Worm (Caenorhabditis elegans) whole organism, young adult: ENCODE data around the gene gen-1.

Source experiments
- B0019.2 ChIP-seq: fragments of 200-800 bp; sonication (Bioruptor generic); conservative IDR thresholded peaks from 2 replicates; pipeline ENCODE4 v1.3.6; 2022; ENCODE audit warnings: missing genetic modification reagents, missing genetic modification characterization, missing compliant biosample characterization
- B0035.1 ChIP-seq: sonication (generic microtip); optimal IDR thresholded peaks from 2 replicates; lab custom pipeline; 2016; ENCODE audit warnings: missing genetic modification characterization, mild to moderate bottlenecking, missing compliant biosample characterization, missing genotype, missing genetic modification reagents
- C06A6.2 ChIP-seq: fragments of 200-800 bp; sonication (Bioruptor generic); conservative IDR thresholded peaks from 2 replicates; pipeline ENCODE4 v1.3.6; 2022; ENCODE audit warnings: missing genetic modification characterization, missing compliant biosample characterization
- F33H1.4 ChIP-seq: fragments of 200-800 bp; sonication (Bioruptor generic); IDR thresholded peaks from 2 replicates; pipeline ENCODE4 v1.3.6; 2022; ENCODE audit warnings: missing genetic modification reagents, missing genetic modification characterization, missing compliant biosample characterization
- F37B4.10 ChIP-seq: fragments of 200-800 bp; sonication (Bioruptor generic); IDR thresholded peaks from 2 replicates; pipeline ENCODE4 v1.3.6; 2022; ENCODE audit warnings: missing genetic modification characterization, missing compliant biosample characterization
- F55B11.4 ChIP-seq: sonication (generic microtip); optimal IDR thresholded peaks from 2 replicates; lab custom pipeline; 2016; ENCODE audit warnings: missing compliant biosample characterization, missing genetic modification characterization, borderline replicate concordance; ENCODE audit not compliant: insufficient read depth
- F57C9.4 ChIP-seq: sonication (generic microtip); optimal IDR thresholded peaks from 2 replicates; lab custom pipeline; 2017; ENCODE audit warnings: mild to moderate bottlenecking, missing genetic modification characterization, missing compliant biosample characterization
- K12H6.12 ChIP-seq: fragments of 200-800 bp; sonication (Bioruptor generic); optimal IDR thresholded peaks from 2 replicates; lab custom pipeline; 2018; ENCODE audit warnings: mild to moderate bottlenecking, missing genetic modification characterization, missing compliant biosample characterization
- T26A5.8 ChIP-seq: sonication (generic microtip); optimal IDR thresholded peaks from 2 replicates; lab custom pipeline; 2016; ENCODE audit warnings: missing genetic modification characterization, missing compliant biosample characterization
- Y67H2A.10 ChIP-seq: fragments of 200-800 bp; sonication (Bioruptor generic); conservative IDR thresholded peaks from 2 replicates; pipeline ENCODE4 v1.3.6; 2022; ENCODE audit warnings: missing genetic modification reagents, missing genetic modification characterization, missing compliant biosample characterization
- Y95B8A.8 ChIP-seq: fragments of 200-800 bp; sonication (Bioruptor generic); IDR thresholded peaks from 2 replicates; pipeline ENCODE4 v1.3.6; 2022; ENCODE audit warnings: missing genetic modification reagents, missing genetic modification characterization, missing compliant biosample characterization
- akir-1 ChIP-seq: fragments of 200-800 bp; sonication (Bioruptor generic); optimal IDR thresholded peaks from 2 replicates; lab custom pipeline; 2018; ENCODE audit warnings: mild to moderate bottlenecking, missing genetic modification characterization, moderate library complexity, missing compliant biosample characterization
- athp-1 ChIP-seq: sonication (generic microtip); optimal IDR thresholded peaks from 2 replicates; lab custom pipeline; 2017; ENCODE audit warnings: mild to moderate bottlenecking, missing genetic modification characterization, missing compliant biosample characterization
- attf-3 ChIP-seq: fragments of 200-800 bp; sonication (Bioruptor generic); conservative IDR thresholded peaks from 2 replicates; pipeline ENCODE4 v1.3.6; 2022; ENCODE audit warnings: missing genetic modification reagents, missing genetic modification characterization, missing compliant biosample characterization
- ccch-3 ChIP-seq: fragments of 200-800 bp; sonication (Bioruptor generic); optimal IDR thresholded peaks from 2 replicates; lab custom pipeline; 2018; ENCODE audit warnings: mild to moderate bottlenecking, missing genetic modification characterization, missing compliant biosample characterization
- cebp-2 ChIP-seq: fragments of 200-800 bp; sonication (Bioruptor generic); IDR thresholded peaks from 2 replicates; pipeline ENCODE4 v1.3.6; 2022; ENCODE audit warnings: missing genetic modification characterization, missing compliant biosample characterization
- ceh-100 ChIP-seq: fragments of 200-800 bp; sonication (Bioruptor generic); IDR thresholded peaks from 2 replicates; pipeline ENCODE4 v1.3.6; 2022; ENCODE audit warnings: missing genetic modification reagents, missing genetic modification characterization, missing compliant biosample characterization
- chd-7 ChIP-seq: sonication (generic microtip); optimal IDR thresholded peaks from 2 replicates; lab custom pipeline; 2016; ENCODE audit warnings: mild to moderate bottlenecking, missing genetic modification characterization, moderate library complexity, missing compliant biosample characterization
- dox-1 ChIP-seq: fragments of 200-800 bp; sonication (Bioruptor generic); IDR thresholded peaks from 2 replicates; pipeline ENCODE4 v1.3.6; 2022; ENCODE audit warnings: missing genetic modification reagents, missing genetic modification characterization, missing compliant biosample characterization
- dpff-1 ChIP-seq: sonication (generic microtip); optimal IDR thresholded peaks from 2 replicates; lab custom pipeline; 2017; ENCODE audit warnings: mild to moderate bottlenecking, missing genetic modification characterization, missing compliant biosample characterization
- efl-1 ChIP-seq: fragments of 150-350 bp; optimal IDR thresholded peaks from 2 replicates; lab custom pipeline; 2014; ENCODE audit warnings: missing biosample characterization, missing genetic modification reagents, missing genetic modification characterization
- egl-44 ChIP-seq: fragments of 200-800 bp; sonication (Bioruptor generic); IDR thresholded peaks from 2 replicates; pipeline ENCODE4 v1.3.6; 2022; ENCODE audit warnings: missing genetic modification reagents, missing genetic modification characterization, missing compliant biosample characterization
- egrh-3 ChIP-seq: fragments of 200-800 bp; sonication (Bioruptor generic); IDR thresholded peaks from 2 replicates; pipeline ENCODE4 v1.3.6; 2022; ENCODE audit warnings: missing genetic modification reagents, missing genetic modification characterization, missing compliant biosample characterization
- ekl-4 ChIP-seq: fragments of 200-800 bp; sonication (Bioruptor generic); IDR thresholded peaks from 2 replicates; pipeline ENCODE4 v1.3.6; 2022; ENCODE audit warnings: missing genetic modification reagents, missing genetic modification characterization, missing compliant biosample characterization
- ets-4 ChIP-seq: fragments of 200-800 bp; sonication (Bioruptor generic); optimal IDR thresholded peaks from 2 replicates; lab custom pipeline; 2018; ENCODE audit warnings: mild to moderate bottlenecking, missing genetic modification characterization, missing compliant biosample characterization
- hrde-1 ChIP-seq: sonication (generic microtip); optimal IDR thresholded peaks from 2 replicates; lab custom pipeline; 2016; ENCODE audit warnings: missing genetic modification characterization, mild to moderate bottlenecking, missing compliant biosample characterization, moderate library complexity, missing genotype, missing genetic modification reagents, borderline replicate concordance
- hsf-1 ChIP-seq: fragments of 200-800 bp; sonication (Bioruptor generic); IDR thresholded peaks from 2 replicates; pipeline ENCODE4 v1.3.6; 2022; ENCODE audit warnings: missing genetic modification reagents, missing genetic modification characterization, missing compliant biosample characterization
- lag-1 ChIP-seq: fragments of 200-800 bp; sonication (Bioruptor generic); IDR thresholded peaks from 2 replicates; pipeline ENCODE4 v1.3.6; 2022; ENCODE audit warnings: missing genetic modification reagents, missing genetic modification characterization, missing compliant biosample characterization
- lin-35 ChIP-seq, 3 experiments: fragments of 150-350 bp in 2 of 3; sonication (generic microtip) in 1 of 3; optimal IDR thresholded peaks; 2 replicates each; lab custom pipeline; 2014 to 2018; ENCODE audit warnings: missing biosample characterization in 3 of 3, missing genetic modification characterization in 3 of 3, missing genetic modification reagents in 3 of 3
- lsl-1 ChIP-seq: fragments of 200-800 bp; sonication (Bioruptor generic); optimal IDR thresholded peaks from 2 replicates; lab custom pipeline; 2018; ENCODE audit warnings: mild to moderate bottlenecking, missing genetic modification characterization, moderate library complexity, missing compliant biosample characterization
- madf-10 ChIP-seq: sonication (generic microtip); optimal IDR thresholded peaks from 2 replicates; lab custom pipeline; 2016; ENCODE audit warnings: mild to moderate bottlenecking, missing genetic modification characterization, missing compliant biosample characterization
- mel-28 ChIP-seq: sonication (generic microtip); optimal IDR thresholded peaks from 2 replicates; lab custom pipeline; 2016; ENCODE audit warnings: borderline replicate concordance, mild to moderate bottlenecking, missing genetic modification characterization, missing compliant biosample characterization
- mxl-1 ChIP-seq: sonication (generic microtip); optimal IDR thresholded peaks from 2 replicates; lab custom pipeline; 2016; ENCODE audit warnings: missing genetic modification characterization, missing compliant biosample characterization
- nfya-2 ChIP-seq: fragments of 200-800 bp; sonication (Bioruptor generic); IDR thresholded peaks from 2 replicates; pipeline ENCODE4 v1.3.6; 2022; ENCODE audit warnings: missing genetic modification reagents, missing genetic modification characterization, missing compliant biosample characterization
- nhr-120 ChIP-seq: fragments of 200-800 bp; sonication (Bioruptor generic); IDR thresholded peaks from 2 replicates; pipeline ENCODE4 v1.3.6; 2022; ENCODE audit warnings: missing genetic modification characterization, missing compliant biosample characterization
- nhr-27 ChIP-seq: fragments of 200-800 bp; sonication (Bioruptor generic); optimal IDR thresholded peaks from 2 replicates; lab custom pipeline; 2018; ENCODE audit warnings: mild to moderate bottlenecking, missing genetic modification characterization, moderate library complexity, missing compliant biosample characterization
- pha-4 ChIP-seq: fragments of 150-350 bp; sonication (generic microtip); optimal IDR thresholded peaks from 2 replicates; lab custom pipeline; 2014; ENCODE audit warnings: missing biosample characterization, missing genetic modification reagents, missing genetic modification characterization
- repo-1 ChIP-seq: sonication (generic microtip); optimal IDR thresholded peaks from 2 replicates; lab custom pipeline; 2017; ENCODE audit warnings: mild to moderate bottlenecking, missing genetic modification characterization, missing compliant biosample characterization
- sdz-38 ChIP-seq: sonication (generic microtip); optimal IDR thresholded peaks from 2 replicates; lab custom pipeline; 2016; ENCODE audit warnings: missing genotype, missing genetic modification characterization, missing compliant biosample characterization
- sea-2 ChIP-seq: fragments of 200-800 bp; sonication (Bioruptor generic); IDR thresholded peaks from 2 replicates; pipeline ENCODE4 v1.3.6; 2022; ENCODE audit warnings: missing genetic modification characterization, missing compliant biosample characterization
- snpc-1.1 ChIP-seq: sonication (generic microtip); optimal IDR thresholded peaks from 2 replicates; lab custom pipeline; 2017; ENCODE audit warnings: missing genetic modification characterization, mild to moderate bottlenecking, missing compliant biosample characterization, antibody characterized with exemption, moderate library complexity, missing genotype, missing genetic modification reagents; ENCODE audit not compliant: insufficient read depth
- tbp1 ChIP-seq: fragments of 200-800 bp; sonication (Bioruptor generic); optimal IDR thresholded peaks from 2 replicates; lab custom pipeline; 2018; ENCODE audit warnings: mild to moderate bottlenecking, missing genetic modification characterization, missing compliant biosample characterization
- unc-130 ChIP-seq: sonication (generic microtip); optimal IDR thresholded peaks from 2 replicates; lab custom pipeline; 2016; ENCODE audit warnings: missing genetic modification reagents, missing genetic modification characterization, missing compliant biosample characterization
- unc-62 ChIP-seq: fragments of 150-350 bp; optimal IDR thresholded peaks from 2 replicates; lab custom pipeline; 2014; ENCODE audit warnings: missing biosample characterization, missing genetic modification reagents, missing genetic modification characterization
- xnd-1 ChIP-seq: sonication (generic microtip); optimal IDR thresholded peaks from 2 replicates; lab custom pipeline; 2016; ENCODE audit warnings: missing genotype, missing genetic modification reagents, missing genetic modification characterization, missing compliant biosample characterization
- ztf-22 ChIP-seq: fragments of 200-800 bp; sonication (Bioruptor generic); optimal IDR thresholded peaks from 2 replicates; lab custom pipeline; 2018; ENCODE audit warnings: mild to moderate bottlenecking, missing genetic modification characterization, moderate library complexity, missing compliant biosample characterization
- ztf-25 ChIP-seq: fragments of 200-800 bp; sonication (Bioruptor generic); IDR thresholded peaks from 2 replicates; pipeline ENCODE4 v1.3.6; 2022; ENCODE audit warnings: missing genetic modification reagents, missing genetic modification characterization, missing compliant biosample characterization
- ztf-26 ChIP-seq: sonication (generic microtip); optimal IDR thresholded peaks from 2 replicates; lab custom pipeline; 2017; ENCODE audit warnings: missing genetic modification characterization, missing compliant biosample characterization

Gene gen-1

ce11 chrIII:6198378-6199234 is 49.4 kb downstream of the gen-1 start, which contains the start of the genes C23G10.7 and rpn-2 (continued):
- TF ChIP-seq F33H1.4 (peak; percentile 75), unc-130 (peak; percentile 64), lin-35 (GFP tag; optimal IDR thresholded peaks at IDR 0.05; lab: Kevin White, UChicago) (peak in 1 of 3 experiments; percentile 80), dox-1 (GFP tag; lab: Robert Waterston, UW) (peak; percentile 89), ets-4 (no peak), chd-7 (tag; lab: Kevin White, UChicago) (no peak), madf-10 (tag; lab: Kevin White, UChicago) (no peak), mel-28 (tag; lab: Kevin White, UChicago) (no peak), sea-2 (no peak), ceh-100 (GFP tag; lab: Robert Waterston, UW) (no peak), hrde-1 (tag; lab: Kevin White, UChicago) (no peak), attf-3 (GFP tag; lab: Robert Waterston, UW) (peak; percentile 47; the same call in 1 of the 2 replicates), F37B4.10 (GFP tag; lab: Robert Waterston, UW) (no peak), xnd-1 (tag; lab: Kevin White, UChicago) (peak; percentile 87), hsf-1 (GFP tag; lab: Robert Waterston, UW) (peak; percentile 98), lag-1 (GFP tag; lab: Robert Waterston, UW) (no peak), ekl-4 (peak; percentile 29; the same call in 1 of the 2 replicates), ztf-22 (GFP tag; lab: Kevin White, UChicago) (no peak), F55B11.4 (tag; lab: Kevin White, UChicago) (no peak), repo-1 (tag; lab: Kevin White, UChicago) (no peak), snpc-1.1 (tag; lab: Kevin White, UChicago) (peak; percentile 51), sdz-38 (tag; lab: Kevin White, UChicago) (no peak), C06A6.2 (no peak), egl-44 (GFP tag; lab: Robert Waterston, UW) (no peak), ccch-3 (GFP tag; lab: Kevin White, UChicago) (no peak), nhr-120 (GFP tag; lab: Robert Waterston, UW) (no peak), dpff-1 (no peak), T26A5.8 (tag; lab: Kevin White, UChicago) (no peak), K12H6.12 (tag; lab: Kevin White, UChicago) (peak; percentile 28), Y67H2A.10 (no peak), athp-1 (peak; percentile 41), Y95B8A.8 (GFP tag; lab: Robert Waterston, UW) (no peak; the same call in 1 of the 2 replicates), F57C9.4 (tag; lab: Kevin White, UChicago) (no peak), tbp1 (peak; percentile 42), ztf-26 (tag; lab: Kevin White, UChicago) (no peak), mxl-1 (no peak), unc-62 (no peak), nhr-27 (tag; lab: Kevin White, UChicago) (no peak), cebp-2 (GFP tag; lab: Robert Waterston, UW) (no peak), ztf-25 (GFP tag; lab: Robert Waterston, UW) (no peak), akir-1 (GFP tag; lab: Kevin White, UChicago) (no peak), nfya-2 (GFP tag; lab: Robert Waterston, UW) (no peak), efl-1 (GFP tag; lab: Kevin White, UChicago) (peak; percentile 88), lsl-1 (GFP tag; lab: Kevin White, UChicago) (peak; percentile 94), B0035.1 (tag; lab: Kevin White, UChicago) (no peak), pha-4 (tag; lab: Kevin White, UChicago) (no peak), egrh-3 (GFP tag; lab: Robert Waterston, UW) (no peak), B0019.2 (0 out of 2 replicates have a peak, but pooled peaks have one; percentile 29)
